Worm (Caenorhabditis elegans) whole organism, young adult: ENCODE measurements around the gene srv-22.

Experiments used
- B0035.1 ChIP-seq: sonication (generic microtip); optimal IDR thresholded peaks from 2 replicates; lab custom pipeline; 2016; ENCODE audit warnings: missing genetic modification characterization, mild to moderate bottlenecking, missing compliant biosample characterization, missing genotype, missing genetic modification reagents
- F10E7.11 ChIP-seq: sonication (generic microtip); optimal IDR thresholded peaks from 2 replicates; lab custom pipeline; 2017; ENCODE audit warnings: mild to moderate bottlenecking, missing genetic modification characterization, moderate library complexity, missing compliant biosample characterization
- F23B12.7 ChIP-seq: sonication (generic microtip); optimal IDR thresholded peaks from 2 replicates; lab custom pipeline; 2017; ENCODE audit warnings: missing genetic modification characterization, mild to moderate bottlenecking, missing compliant biosample characterization, antibody characterized with exemption, moderate library complexity; ENCODE audit not compliant: insufficient read depth
- F55B11.4 ChIP-seq: sonication (generic microtip); optimal IDR thresholded peaks from 2 replicates; lab custom pipeline; 2016; ENCODE audit warnings: missing compliant biosample characterization, missing genetic modification characterization, borderline replicate concordance; ENCODE audit not compliant: insufficient read depth
- T26A5.8 ChIP-seq: sonication (generic microtip); optimal IDR thresholded peaks from 2 replicates; lab custom pipeline; 2016; ENCODE audit warnings: missing genetic modification characterization, missing compliant biosample characterization
- Y53F4B.3 ChIP-seq: fragments of 200-800 bp; sonication (Bioruptor generic); IDR thresholded peaks from 2 replicates; pipeline ENCODE4 v1.3.6; 2022; ENCODE audit warnings: missing genetic modification reagents, missing genetic modification characterization, missing compliant biosample characterization
- Y79H2A.3 ChIP-seq: fragments of 200-800 bp; sonication (Bioruptor generic); conservative IDR thresholded peaks from 2 replicates; pipeline ENCODE4 v1.3.6; 2022; ENCODE audit warnings: missing genetic modification reagents, missing genetic modification characterization, missing compliant biosample characterization
- ZK185.1 ChIP-seq: sonication (generic microtip); optimal IDR thresholded peaks from 2 replicates; lab custom pipeline; 2016; ENCODE audit warnings: mild to moderate bottlenecking, missing genetic modification characterization, missing compliant biosample characterization; ENCODE audit not compliant: poor library complexity, severe bottlenecking
- akir-1 ChIP-seq: fragments of 200-800 bp; sonication (Bioruptor generic); optimal IDR thresholded peaks from 2 replicates; lab custom pipeline; 2018; ENCODE audit warnings: mild to moderate bottlenecking, missing genetic modification characterization, moderate library complexity, missing compliant biosample characterization
- attf-5 ChIP-seq: fragments of 200-800 bp; sonication (Bioruptor generic); optimal IDR thresholded peaks from 2 replicates; lab custom pipeline; 2018; ENCODE audit warnings: mild to moderate bottlenecking, missing genetic modification characterization, missing compliant biosample characterization
- attf-6 ChIP-seq: fragments of 200-800 bp; sonication (Bioruptor generic); IDR thresholded peaks from 2 replicates; pipeline ENCODE4 v1.3.6; 2022; ENCODE audit warnings: missing genetic modification reagents, missing genetic modification characterization, missing compliant biosample characterization
- bed-2 ChIP-seq: fragments of 200-800 bp; sonication (Bioruptor generic); IDR thresholded peaks from 2 replicates; pipeline ENCODE4 v1.3.6; 2022; ENCODE audit warnings: missing genetic modification reagents, missing genetic modification characterization, missing compliant biosample characterization
- cebp-2 ChIP-seq: fragments of 200-800 bp; sonication (Bioruptor generic); IDR thresholded peaks from 2 replicates; pipeline ENCODE4 v1.3.6; 2022; ENCODE audit warnings: missing genetic modification characterization, missing compliant biosample characterization
- ceh-100 ChIP-seq: fragments of 200-800 bp; sonication (Bioruptor generic); IDR thresholded peaks from 2 replicates; pipeline ENCODE4 v1.3.6; 2022; ENCODE audit warnings: missing genetic modification reagents, missing genetic modification characterization, missing compliant biosample characterization
- ceh-58 ChIP-seq: fragments of 200-800 bp; sonication (Bioruptor generic); IDR thresholded peaks from 2 replicates; pipeline ENCODE4 v1.3.6; 2022; ENCODE audit warnings: missing genetic modification characterization, missing compliant biosample characterization
- ceh-91 ChIP-seq: fragments of 200-800 bp; sonication (Bioruptor generic); IDR thresholded peaks from 2 replicates; pipeline ENCODE4 v1.3.6; 2022; ENCODE audit warnings: missing genetic modification reagents, missing genetic modification characterization, missing compliant biosample characterization
- dpl-1 ChIP-seq: fragments of 150-350 bp; optimal IDR thresholded peaks from 2 replicates; lab custom pipeline; 2014; ENCODE audit warnings: missing biosample characterization, missing genetic modification reagents, missing genetic modification characterization
- egrh-3 ChIP-seq: fragments of 200-800 bp; sonication (Bioruptor generic); IDR thresholded peaks from 2 replicates; pipeline ENCODE4 v1.3.6; 2022; ENCODE audit warnings: missing genetic modification reagents, missing genetic modification characterization, missing compliant biosample characterization
- ets-4 ChIP-seq: fragments of 200-800 bp; sonication (Bioruptor generic); optimal IDR thresholded peaks from 2 replicates; lab custom pipeline; 2018; ENCODE audit warnings: mild to moderate bottlenecking, missing genetic modification characterization, missing compliant biosample characterization
- hlh-26 ChIP-seq: fragments of 200-800 bp; sonication (Bioruptor generic); conservative IDR thresholded peaks from 2 replicates; pipeline ENCODE4 v1.3.6; 2022; ENCODE audit warnings: missing genetic modification reagents, missing genetic modification characterization, missing compliant biosample characterization
- hrde-1 ChIP-seq: sonication (generic microtip); optimal IDR thresholded peaks from 2 replicates; lab custom pipeline; 2016; ENCODE audit warnings: missing genetic modification characterization, mild to moderate bottlenecking, missing compliant biosample characterization, moderate library complexity, missing genotype, missing genetic modification reagents, borderline replicate concordance
- hsf-1 ChIP-seq: fragments of 200-800 bp; sonication (Bioruptor generic); IDR thresholded peaks from 2 replicates; pipeline ENCODE4 v1.3.6; 2022; ENCODE audit warnings: missing genetic modification reagents, missing genetic modification characterization, missing compliant biosample characterization
- let-526 ChIP-seq: fragments of 200-800 bp; sonication (Bioruptor generic); IDR thresholded peaks from 2 replicates; pipeline ENCODE4 v1.3.6; 2022; ENCODE audit warnings: missing genetic modification reagents, missing genetic modification characterization, missing compliant biosample characterization
- lin-54 ChIP-seq: fragments of 200-800 bp; sonication (Bioruptor generic); optimal IDR thresholded peaks from 2 replicates; lab custom pipeline; 2018; ENCODE audit warnings: mild to moderate bottlenecking, missing genetic modification characterization, missing compliant biosample characterization
- lsy-27 ChIP-seq: sonication (generic microtip); optimal IDR thresholded peaks from 2 replicates; lab custom pipeline; 2017; ENCODE audit warnings: missing genetic modification characterization, mild to moderate bottlenecking, missing compliant biosample characterization, antibody characterized with exemption, missing genotype, borderline replicate concordance; ENCODE audit not compliant: insufficient read depth
- madf-6 ChIP-seq: fragments of 200-800 bp; sonication (Bioruptor generic); IDR thresholded peaks from 2 replicates; pipeline ENCODE4 v1.3.6; 2022; ENCODE audit warnings: missing genetic modification reagents, missing genetic modification characterization, missing compliant biosample characterization
- mel-28 ChIP-seq: sonication (generic microtip); optimal IDR thresholded peaks from 2 replicates; lab custom pipeline; 2016; ENCODE audit warnings: borderline replicate concordance, mild to moderate bottlenecking, missing genetic modification characterization, missing compliant biosample characterization
- mes-4 ChIP-seq: sonication (generic microtip); optimal IDR thresholded peaks from 2 replicates; lab custom pipeline; 2016; ENCODE audit warnings: missing genotype, missing genetic modification characterization, missing compliant biosample characterization
- nfya-1 ChIP-seq: sonication (generic microtip); optimal IDR thresholded peaks from 2 replicates; lab custom pipeline; 2017; ENCODE audit warnings: antibody characterized with exemption, missing compliant biosample characterization, missing genetic modification characterization, borderline replicate concordance; ENCODE audit not compliant: insufficient read depth
- pbrm-1 ChIP-seq: fragments of 200-800 bp; sonication (Bioruptor generic); IDR thresholded peaks from 2 replicates; pipeline ENCODE4 v1.3.6; 2022; ENCODE audit warnings: missing genetic modification reagents, missing genetic modification characterization, missing compliant biosample characterization
- rec-8 ChIP-seq, 2 experiments: sonication (generic microtip); optimal IDR thresholded peaks; 2 replicates each; lab custom pipeline; 2016; ENCODE audit warnings: mild to moderate bottlenecking in 2 of 2, missing genetic modification characterization in 2 of 2, missing genetic modification reagents in 2 of 2, missing genotype in 2 of 2, missing biosample characterization in 1 of 2, missing compliant biosample characterization in 1 of 2, moderate library complexity in 1 of 2
- rpc-1 ChIP-seq, 2 experiments: fragments of 150-350 bp in 1 of 2; sonication (generic microtip) in 1 of 2; optimal IDR thresholded peaks; 2 replicates each; lab custom pipeline; 2014 to 2018; ENCODE audit warnings: missing biosample characterization in 1 of 2, missing genetic modification characterization in 1 of 2, missing genetic modification reagents in 1 of 2, missing genotype in 1 of 2
- snpc-1.1 ChIP-seq: sonication (generic microtip); optimal IDR thresholded peaks from 2 replicates; lab custom pipeline; 2017; ENCODE audit warnings: missing genetic modification characterization, mild to moderate bottlenecking, missing compliant biosample characterization, antibody characterized with exemption, moderate library complexity, missing genotype, missing genetic modification reagents; ENCODE audit not compliant: insufficient read depth
- snpc-3.4 ChIP-seq: sonication (generic microtip); optimal IDR thresholded peaks from 2 replicates; lab custom pipeline; 2017; ENCODE audit warnings: missing genetic modification characterization, mild to moderate bottlenecking, missing compliant biosample characterization, antibody characterized with exemption, moderate library complexity, missing genotype, missing genetic modification reagents
- sptf-2 ChIP-seq: fragments of 200-800 bp; sonication (Bioruptor generic); optimal IDR thresholded peaks from 2 replicates; lab custom pipeline; 2018; ENCODE audit warnings: mild to moderate bottlenecking, missing genetic modification characterization, missing compliant biosample characterization
- tbx-9 ChIP-seq: sonication (generic microtip); optimal IDR thresholded peaks from 2 replicates; lab custom pipeline; 2016; ENCODE audit warnings: borderline replicate concordance, missing genetic modification characterization, inconsistent platforms, missing compliant biosample characterization
- zfh-2 ChIP-seq: fragments of 200-800 bp; sonication (Bioruptor generic); conservative IDR thresholded peaks from 2 replicates; pipeline ENCODE4 v1.3.6; 2022; ENCODE audit warnings: missing genetic modification reagents, missing genetic modification characterization, missing compliant biosample characterization
- ztf-18 ChIP-seq: sonication (generic microtip); optimal IDR thresholded peaks from 2 replicates; lab custom pipeline; 2016; ENCODE audit warnings: missing genotype, mild to moderate bottlenecking, missing genetic modification characterization, missing compliant biosample characterization
- ztf-28 ChIP-seq: fragments of 200-800 bp; sonication (Bioruptor generic); IDR thresholded peaks from 2 replicates; pipeline ENCODE4 v1.3.6; 2022; ENCODE audit warnings: missing genetic modification reagents, missing genetic modification characterization, missing compliant biosample characterization

srv-22 gene

DNA sequence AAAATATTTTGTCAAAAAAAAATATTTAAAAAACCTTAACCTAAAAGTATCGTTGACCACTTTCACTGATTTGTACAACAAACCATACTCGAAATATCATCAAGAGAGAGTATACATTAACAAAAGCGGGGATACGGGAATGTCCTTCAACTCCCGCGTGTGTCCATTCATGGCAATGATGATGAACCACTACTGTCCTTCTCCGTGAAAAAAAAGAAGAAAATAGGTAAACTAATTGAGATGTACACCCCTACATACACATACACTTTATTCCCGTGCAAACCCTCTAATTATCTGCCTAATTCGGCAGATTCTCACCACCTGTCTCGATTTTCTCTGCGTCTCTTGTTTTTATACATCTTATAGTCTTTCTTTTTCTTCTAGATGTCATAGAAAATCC is 46.9 kb upstream of the srv-22 start:
- TF ChIP-seq attf-6 (GFP tag; lab: Robert Waterston, UW) (no peak), B0035.1 (tag; lab: Kevin White, UChicago) (no peak)

ce11 chrIV:5924241-5924640 is 44.5 kb upstream of the srv-22 start:
- no peak for TF ChIP-seq rec-8 (tag; optimal IDR thresholded peaks at IDR 0.05; lab: Kevin White, UChicago)
- no peak for TF ChIP-seq madf-6 (GFP tag; lab: Robert Waterston, UW)
- no peak for TF ChIP-seq hsf-1 (GFP tag; lab: Robert Waterston, UW)
- no peak for TF ChIP-seq ztf-18 (tag; lab: Kevin White, UChicago)
- no peak for TF ChIP-seq hrde-1
- no peak for TF ChIP-seq ceh-100 (GFP tag; lab: Robert Waterston, UW)
- TF ChIP-seq nfya-1, result no peak
- TF ChIP-seq ZK185.1 (tag; lab: Kevin White, UChicago), result no peak
- no peak for TF ChIP-seq mes-4 (tag; lab: Kevin White, UChicago)
- TF ChIP-seq zfh-2 (GFP tag; lab: Robert Waterston, UW), result no peak
- TF ChIP-seq mel-28 (tag; lab: Kevin White, UChicago), result no peak
- TF ChIP-seq lin-54 (GFP tag; lab: Kevin White, UChicago), result no peak
- TF ChIP-seq sptf-2, result no peak

- no peak for TF ChIP-seq F55B11.4
- TF ChIP-seq, all 124 proteins: peak for 0
These were observed 43.4 kb upstream of the srv-22 start for ce11 chrIV:5923112-5923511.

ce11 chrIV:5917026-5917425 is 37.3 kb upstream of the srv-22 start, which contains the start of gene dhhc-13:
Gene dhhc-13 (plus strand): TSS chrIV:5917326.
- TF ChIP-seq ceh-91 (GFP tag; lab: Robert Waterston, UW) (no peak), dpl-1 (GFP tag; lab: Kevin White, UChicago) (no peak), rpc-1 (optimal IDR thresholded peaks at IDR 0.05; lab: Kevin White, UChicago) (no peak), rpc-1 (tag; optimal IDR thresholded peaks at IDR 0.05; lab: Kevin White, UChicago) (no peak), hlh-26 (no peak), Y53F4B.3 (GFP tag; lab: Robert Waterston, UW) (no peak), ztf-28 (GFP tag; lab: Robert Waterston, UW) (no peak)

- no peak for TF ChIP-seq lsy-27 (tag; lab: Kevin White, UChicago)
- no peak for TF ChIP-seq ceh-100 (GFP tag; lab: Robert Waterston, UW)
- TF ChIP-seq F10E7.11, result no peak
- TF ChIP-seq akir-1, result no peak
- TF ChIP-seq cebp-2 (GFP tag; lab: Robert Waterston, UW), result no peak
These were observed 35.4 kb upstream of the srv-22 start for ce11 chrIV:5915152-5915551.

ce11 chrIV:5903305-5903778 is 23.6 kb upstream of the srv-22 start, which contains the start of gene H04M03.12:
Gene H04M03.12 (minus strand): TSS chrIV:5903355.
- TF ChIP-seq tbx-9 (tag; lab: Kevin White, UChicago) (no peak), F23B12.7 (tag; lab: Kevin White, UChicago) (no peak), snpc-3.4 (tag; lab: Kevin White, UChicago) (no peak), Y79H2A.3 (GFP tag; lab: Robert Waterston, UW) (no peak), ets-4 (GFP tag; lab: Kevin White, UChicago) (no peak), zfh-2 (GFP tag; lab: Robert Waterston, UW) (no peak), pbrm-1 (GFP tag; lab: Robert Waterston, UW) (no peak), ceh-58 (GFP tag; lab: Robert Waterston, UW) (no peak), let-526 (no peak), akir-1 (no peak), snpc-1.1 (no peak), attf-5 (no peak), egrh-3 (GFP tag; lab: Robert Waterston, UW) (no peak), bed-2 (GFP tag; lab: Robert Waterston, UW) (no peak), T26A5.8 (tag; lab: Kevin White, UChicago) (no peak)
